Fruit fly (Drosophila melanogaster) whole organism, embryonic: ENCODE results near the gene Hacd2.
"Not testable (repeated sequence)": the region's sequence is repeated elsewhere in the genome, so short reads cannot be mapped to it uniquely, and the experiment has no call there.

Experiments used
- CG10959 ChIP-seq: fragments of 200-800 bp; sonication (Bioruptor generic); IDR thresholded peaks from 2 replicates; pipeline ENCODE4 v1.3.6; 2022; ENCODE audit warnings: missing biosample characterization, missing genetic modification characterization
- CG11456 ChIP-seq: fragments of 200-800 bp; sonication (Bioruptor generic); IDR thresholded peaks from 3 replicates; pipeline ENCODE4 v1.3.6; 2022; ENCODE audit warnings: missing biosample characterization, missing genetic modification characterization
- CG13624 ChIP-seq: fragments of 200-800 bp; sonication (Bioruptor generic); optimal IDR thresholded peaks from 2 replicates; lab custom pipeline; 2016; ENCODE audit warnings: missing biosample characterization, missing genetic modification characterization
- CG33557 ChIP-seq: fragments of 200-800 bp; sonication (Bioruptor generic); optimal IDR thresholded peaks from 2 replicates; lab custom pipeline; 2019; ENCODE audit warnings: missing biosample characterization, mild to moderate bottlenecking, missing genetic modification characterization, moderate library complexity
- Camta ChIP-seq: fragments of 200-800 bp; sonication (Bioruptor generic); optimal IDR thresholded peaks from 2 replicates; lab custom pipeline; 2016; ENCODE audit warnings: missing biosample characterization, missing genetic modification characterization
- NC2β ChIP-seq: fragments of 200-800 bp; sonication (Bioruptor generic); optimal IDR thresholded peaks from 2 replicates; lab custom pipeline; 2016; ENCODE audit warnings: missing biosample characterization, missing genetic modification characterization
- fu2 ChIP-seq: fragments of 200-800 bp; sonication (Bioruptor generic); optimal IDR thresholded peaks from 2 replicates; lab custom pipeline; 2016; ENCODE audit warnings: missing biosample characterization, missing genetic modification characterization
- ind ChIP-seq: fragments of 200-800 bp; sonication (Bioruptor generic); optimal IDR thresholded peaks from 3 replicates; lab custom pipeline; 2016; ENCODE audit warnings: missing biosample characterization, missing genetic modification characterization
- pum ChIP-seq: fragments of 200-800 bp; sonication (Bioruptor generic); optimal IDR thresholded peaks from 2 replicates; lab custom pipeline; 2016; ENCODE audit warnings: missing biosample characterization, missing genetic modification characterization

DNA sequence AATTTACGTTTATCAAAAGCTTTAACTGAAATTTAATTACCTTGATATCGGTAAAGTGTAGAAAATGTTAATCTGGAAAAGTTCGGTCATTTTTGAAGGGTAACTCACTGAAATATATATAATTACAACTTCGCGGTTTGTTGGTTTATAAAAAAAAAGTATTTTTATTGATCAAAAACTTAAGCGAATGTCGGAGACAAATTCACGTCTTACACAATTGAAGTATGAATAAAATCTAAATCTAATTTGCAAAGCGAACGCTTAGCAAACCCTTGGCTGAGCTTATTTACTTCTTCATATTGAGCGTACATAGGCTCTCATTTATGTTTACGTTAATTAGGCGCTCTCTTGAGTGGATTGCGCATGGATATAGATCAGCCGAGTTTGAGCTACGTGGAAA lies 3.9 kb upstream of the Hacd2 start, which contains the start of gene Hsp60D:
- TF ChIP-seq Camta (GFP tag; lab: Kevin White, UChicago); CG33557; CG10959; NC2β; CG13624; pum (GFP tag; lab: Kevin White, UChicago); CG11456; fu2 (GFP tag; lab: Kevin White, UChicago); ind (GFP tag; lab: Kevin White, UChicago): not testable (repeated sequence)
